Fruit fly (Drosophila melanogaster): ENCODE data around the gene Gr28b.

Gene Gr28b

DNA sequence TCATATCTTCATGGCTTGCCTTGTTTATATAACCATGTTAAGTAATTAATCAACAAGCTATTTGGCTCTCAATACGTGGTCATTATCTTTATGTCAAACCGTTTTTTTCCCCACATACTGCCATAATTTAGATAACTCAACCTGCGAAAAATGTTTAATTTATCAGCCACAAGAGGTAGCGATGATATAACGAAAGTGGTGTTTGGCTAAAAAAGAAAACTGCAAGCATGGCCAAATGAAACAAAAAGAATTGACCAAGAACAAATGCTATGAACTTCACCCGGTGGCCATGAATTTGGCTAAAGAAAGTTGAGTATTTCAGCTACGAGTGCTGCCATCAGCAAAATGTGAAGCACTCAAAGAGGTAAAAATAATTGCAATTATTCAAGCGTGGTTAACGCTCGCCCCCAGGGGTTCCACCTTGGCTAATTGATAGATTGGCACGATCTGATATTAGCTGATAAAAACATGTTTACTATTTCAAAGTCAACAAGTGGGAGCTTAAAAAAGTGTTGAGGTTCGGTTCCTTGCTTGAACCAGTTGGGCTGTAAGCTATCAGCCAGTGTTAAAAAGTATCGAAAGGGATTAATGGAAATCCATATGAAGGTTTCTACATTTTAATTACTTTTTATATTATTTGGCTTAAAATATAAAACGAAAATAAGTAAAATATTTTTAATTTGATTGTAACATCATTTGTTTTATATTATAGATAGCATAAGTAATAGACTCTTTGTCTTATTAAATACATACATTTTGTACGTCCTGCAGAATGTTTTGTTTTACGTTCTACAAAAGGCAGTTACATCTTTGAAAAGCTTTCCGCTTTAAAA lies 25.3 kb downstream of the Gr28b start (continued):
- TF ChIP-seq pros (GFP tag; optimal IDR thresholded peaks at IDR 0.05): no peak
- TF ChIP-seq ato (GFP tag; IDR thresholded peaks at IDR 0.05; ENCODE audit: partially characterized antibody): no peak
- 0 out of 2 replicates have a peak, but pooled peaks have one; percentile 37 for TF ChIP-seq sens-2 (GFP tag; IDR thresholded peaks at IDR 0.05)
- TF ChIP-seq CG12155 (GFP tag; optimal IDR thresholded peaks at IDR 0.05): peak; percentile 56
- peak; percentile 44; the same call in 1 of the 2 replicates for TF ChIP-seq E2f2 (GFP tag; IDR thresholded peaks at IDR 0.05)
- TF ChIP-seq CoRest (tag; optimal IDR thresholded peaks at IDR 0.05): peak; percentile 59
- TF ChIP-seq CG12071 (GFP tag; optimal IDR thresholded peaks at IDR 0.05): peak; percentile 75
- peak; percentile 85 for TF ChIP-seq Fer3 (tag; optimal IDR thresholded peaks at IDR 0.05)
- peak; percentile 56 for TF ChIP-seq Antp (GFP tag; optimal IDR thresholded peaks at IDR 0.05)
- TF ChIP-seq dmrt99B (tag; optimal IDR thresholded peaks at IDR 0.05): peak; percentile 59
- TF ChIP-seq CG9437 (GFP tag; optimal IDR thresholded peaks at IDR 0.05): no peak
- peak; percentile 40 for TF ChIP-seq CG10431 (GFP tag; optimal IDR thresholded peaks at IDR 0.05)
- peak; percentile 52; the same call in 1 of the 2 replicates for TF ChIP-seq dimm (GFP tag; IDR thresholded peaks at IDR 0.05)
- peak; percentile 54; the same call in 1 of the 2 replicates for TF ChIP-seq CG7372 (GFP tag; IDR thresholded peaks at IDR 0.05)
- peak; percentile 79 for TF ChIP-seq CG33213 (GFP tag; optimal IDR thresholded peaks at IDR 0.05)
- TF ChIP-seq slp2 (GFP tag; optimal IDR thresholded peaks at IDR 0.05): peak; percentile 54
- peak; percentile 72 for TF ChIP-seq CG4328 (GFP tag; optimal IDR thresholded peaks at IDR 0.05)
- peak; percentile 86 for TF ChIP-seq schlank (tag; optimal IDR thresholded peaks at IDR 0.05)
- TF ChIP-seq crp (GFP tag; optimal IDR thresholded peaks at IDR 0.05): no peak
- TF ChIP-seq CG18011 (GFP tag; optimal IDR thresholded peaks at IDR 0.05): peak; percentile 32
- peak; percentile 19 for TF ChIP-seq Ets97D (GFP tag; optimal IDR thresholded peaks at IDR 0.05)
- peak; percentile 69 for TF ChIP-seq Xrp1 (GFP tag; IDR thresholded peaks at IDR 0.05)
- TF ChIP-seq CG15269 (tag; optimal IDR thresholded peaks at IDR 0.05): peak; percentile 68
- no peak for TF ChIP-seq ab (GFP tag; optimal IDR thresholded peaks at IDR 0.05)
- TF ChIP-seq trh (GFP tag; optimal IDR thresholded peaks at IDR 0.05): peak; percentile 57
- peak; percentile 61 for TF ChIP-seq CG13424 (tag; optimal IDR thresholded peaks at IDR 0.05)
- TF ChIP-seq CG10209 (GFP tag; optimal IDR thresholded peaks at IDR 0.05): peak; percentile 84
- peak; percentile 92 for TF ChIP-seq ci (GFP tag; IDR thresholded peaks at IDR 0.05)
- peak; percentile 51 for TF ChIP-seq PHDP (tag; optimal IDR thresholded peaks at IDR 0.05)
- peak; percentile 56 for TF ChIP-seq sd (tag; optimal IDR thresholded peaks at IDR 0.05)
- TF ChIP-seq fd102C (GFP tag; optimal IDR thresholded peaks at IDR 0.05): no peak
- TF ChIP-seq zfh1 (GFP tag; IDR thresholded peaks at IDR 0.05): peak; percentile 78
- TF ChIP-seq CG32532 (GFP tag; IDR thresholded peaks at IDR 0.05): peak; percentile 58; the same call in 1 of the 2 replicates
- TF ChIP-seq Elba2 (GFP tag; optimal IDR thresholded peaks at IDR 0.05): no peak
- TF ChIP-seq Meics (GFP tag; optimal IDR thresholded peaks at IDR 0.05): peak; percentile 77
- TF ChIP-seq ro (GFP tag; IDR thresholded peaks at IDR 0.05): peak; percentile 43
- TF ChIP-seq CG4617 (GFP tag; optimal IDR thresholded peaks at IDR 0.05; ENCODE audit: borderline replicate concordance): peak; percentile 22
- TF ChIP-seq phol (tag; optimal IDR thresholded peaks at IDR 0.05): no peak
- TF ChIP-seq CG9817 (tag; optimal IDR thresholded peaks at IDR 0.05): peak; percentile 71
- peak; percentile 27 for TF ChIP-seq jumu (GFP tag; optimal IDR thresholded peaks at IDR 0.05)
- peak; percentile 87 for TF ChIP-seq CG7987 (GFP tag; optimal IDR thresholded peaks at IDR 0.05)
- TF ChIP-seq yki (optimal IDR thresholded peaks at IDR 0.05): no peak
- peak; percentile 57 for TF ChIP-seq psq (GFP tag; optimal IDR thresholded peaks at IDR 0.05)
- peak; percentile 52; the same call in 2 of the 3 replicates for TF ChIP-seq dysf (GFP tag; IDR thresholded peaks at IDR 0.05)
- no peak for TF ChIP-seq CG12299 (tag; optimal IDR thresholded peaks at IDR 0.05)
- peak; percentile 70; the same call in 1 of the 3 replicates for TF ChIP-seq C15 (GFP tag; IDR thresholded peaks at IDR 0.05)
- no peak for TF ChIP-seq hb (GFP tag; IDR thresholded peaks at IDR 0.05; ENCODE audit: partially characterized antibody)
- peak; percentile 23 for TF ChIP-seq CG31388 (GFP tag; optimal IDR thresholded peaks at IDR 0.05)
